Worm (Caenorhabditis elegans) whole organism, L3 larva: ENCODE measurements around the gene fbxc-21.

Experiments
- ceh-28 ChIP-seq: fragments of 150-350 bp; optimal IDR thresholded peaks from 2 replicates; lab custom pipeline; 2014; ENCODE audit warnings: missing biosample characterization, missing genetic modification reagents, missing genetic modification characterization
- egl-27 ChIP-seq: sonication (generic microtip); optimal IDR thresholded peaks from 4 replicates; lab custom pipeline; 2017; ENCODE audit warnings: missing biosample characterization, missing genetic modification reagents, missing genetic modification characterization
- nhr-77 ChIP-seq: fragments of 150-350 bp; optimal IDR thresholded peaks from 2 replicates; lab custom pipeline; 2014; ENCODE audit warnings: missing biosample characterization, missing genetic modification characterization

DNA sequence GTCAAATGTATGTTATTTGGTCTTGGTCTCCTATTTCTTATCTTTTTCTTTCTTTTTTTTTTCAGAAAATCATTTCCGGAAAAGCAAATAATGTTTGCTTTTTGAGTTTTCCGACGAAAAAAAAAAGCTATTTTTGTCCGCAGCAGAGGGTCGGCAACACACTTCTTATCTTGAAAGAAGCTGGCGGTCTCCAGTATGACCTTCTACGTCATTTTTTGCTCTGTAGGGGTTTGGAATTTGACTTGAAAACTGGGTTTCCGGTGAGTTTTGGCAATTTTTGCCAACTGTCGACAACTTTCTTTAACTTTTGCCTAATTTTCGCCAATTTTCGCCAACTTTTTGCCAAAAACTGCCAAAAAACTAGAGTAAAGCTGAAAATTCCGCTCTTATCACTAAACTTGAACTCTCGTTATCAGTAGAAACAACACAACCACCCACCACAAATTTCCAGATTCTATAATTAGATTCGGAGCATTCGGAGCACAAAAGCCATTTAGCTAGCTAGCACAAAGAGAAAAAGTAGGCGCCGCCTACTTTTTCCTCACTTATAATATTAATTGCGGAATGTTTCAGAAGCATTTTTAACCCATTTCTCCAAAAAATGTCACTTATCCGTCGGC is 22.4 kb downstream of the fbxc-21 start, which contains the start of gene nhx-6:
- TF ChIP-seq nhr-77 (tag; lab: Kevin White, UChicago) (no peak), ceh-28 (no peak), egl-27 (tag; lab: Kevin White, UChicago) (no peak)
